Worm (Caenorhabditis elegans): ENCODE data around the gene skpo-3.

Gene skpo-3

DNA sequence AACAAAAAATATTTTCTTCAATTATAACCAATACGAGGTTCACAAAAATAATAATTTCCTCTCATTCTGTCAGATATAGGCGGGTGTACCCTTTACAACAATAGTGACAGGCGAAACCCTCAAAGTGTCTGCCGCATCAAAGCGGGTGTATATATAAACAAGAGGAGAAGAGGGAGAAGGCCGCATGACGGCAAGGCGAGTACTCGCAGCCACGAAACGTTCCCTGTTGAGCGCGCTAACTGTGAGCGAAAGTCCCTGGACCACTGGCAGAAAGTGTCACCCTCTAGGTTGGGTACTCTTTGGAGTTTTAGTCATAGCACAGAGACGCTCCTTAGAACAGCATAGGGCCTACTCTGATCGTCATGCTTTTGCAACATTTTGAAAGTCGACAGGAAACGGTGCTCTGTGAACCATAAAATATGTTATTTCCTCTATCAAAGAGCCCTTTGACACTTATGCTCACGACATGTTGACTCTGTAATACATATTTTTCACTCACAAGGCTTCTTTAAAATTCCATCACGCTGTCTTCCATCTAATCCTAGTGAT, 45.6 kb upstream of the skpo-3 start, which contains the start of gene pcrg-1 (continued):
- peak; percentile 83 for TF ChIP-seq ekl-4 (GFP tag; IDR thresholded peaks at IDR 0.05)
- peak; percentile 87 for TF ChIP-seq tbp1 (GFP tag; optimal IDR thresholded peaks at IDR 0.05)
- TF ChIP-seq attf-5 (GFP tag; optimal IDR thresholded peaks at IDR 0.05) = peak; percentile 70
- no peak for TF ChIP-seq Y79H2A.3 (GFP tag; conservative IDR thresholded peaks at IDR 0.05)
- TF ChIP-seq cebp-1 (GFP tag; IDR thresholded peaks at IDR 0.05) = peak; percentile 22; the same call in 1 of the 2 replicates
- no peak for TF ChIP-seq cebp-1 (tag; optimal IDR thresholded peaks at IDR 0.05)
- TF ChIP-seq sptf-2 (GFP tag; optimal IDR thresholded peaks at IDR 0.05) = peak; percentile 82
- no peak for TF ChIP-seq zfh-2 (GFP tag; conservative IDR thresholded peaks at IDR 0.05)
- 0 out of 2 replicates have a peak, but pooled peaks have one; percentile 65 for TF ChIP-seq nfya-2 (GFP tag; IDR thresholded peaks at IDR 0.05)
- peak; percentile 84 for TF ChIP-seq nfyb-1 (GFP tag; IDR thresholded peaks at IDR 0.05)
- peak; percentile 82; the same call in 1 of the 2 replicates for TF ChIP-seq Y56A3A.18 (GFP tag; IDR thresholded peaks at IDR 0.05)
- peak; percentile 91 for TF ChIP-seq die-1 (tag; optimal IDR thresholded peaks at IDR 0.05)
- peak; percentile 51; the same call in 1 of the 2 replicates for TF ChIP-seq Y95B8A.8 (GFP tag; IDR thresholded peaks at IDR 0.05)
- no peak for TF ChIP-seq pha-4 (tag; optimal IDR thresholded peaks at IDR 0.05)
- peak; percentile 80 for TF ChIP-seq mxl-1 (tag; optimal IDR thresholded peaks at IDR 0.05)
- TF ChIP-seq lin-35 (GFP tag; optimal IDR thresholded peaks at IDR 0.05) = peak in 1 of 3 experiments; percentile 59
- peak; percentile 70 for TF ChIP-seq lsl-1 (GFP tag; optimal IDR thresholded peaks at IDR 0.05)
- peak; percentile 89 for TF ChIP-seq ceh-79 (tag; optimal IDR thresholded peaks at IDR 0.05)
- peak; percentile 78 for TF ChIP-seq D2030.7 (GFP tag; IDR thresholded peaks at IDR 0.05)
- TF ChIP-seq hmg-20 (GFP tag; IDR thresholded peaks at IDR 0.05) = peak; percentile 61; the same call in 1 of the 2 replicates
- peak; percentile 76 for TF ChIP-seq lin-54 (GFP tag; optimal IDR thresholded peaks at IDR 0.05)
- no peak for TF ChIP-seq B0019.2 (GFP tag; conservative IDR thresholded peaks at IDR 0.05)
- TF ChIP-seq nhr-90 (tag; optimal IDR thresholded peaks at IDR 0.05) = peak; percentile 90
- TF ChIP-seq snpc-4 (GFP tag; optimal IDR thresholded peaks at IDR 0.05) = peak; percentile 96
- TF ChIP-seq snpc-4 (tag; optimal IDR thresholded peaks at IDR 0.05) = peak; percentile 97 to 99 (median 98)
- peak; percentile 58; the same call in 1 of the 2 replicates for TF ChIP-seq egrh-3 (GFP tag; IDR thresholded peaks at IDR 0.05)
- TF ChIP-seq sea-2 (GFP tag; IDR thresholded peaks at IDR 0.05) = peak; percentile 72; the same call in 1 of the 2 replicates
- peak; percentile 28 for TF ChIP-seq sdz-38 (tag; optimal IDR thresholded peaks at IDR 0.05)
- peak; percentile 90 for TF ChIP-seq snpc-3.4 (tag; optimal IDR thresholded peaks at IDR 0.05)
- TF ChIP-seq ztf-18 (tag; optimal IDR thresholded peaks at IDR 0.05) = peak; percentile 84
- peak; percentile 48; the same call in 1 of the 2 replicates for TF ChIP-seq F33H1.4 (GFP tag; IDR thresholded peaks at IDR 0.05)
- no peak for TF ChIP-seq nfya-1 (tag; optimal IDR thresholded peaks at IDR 0.05; ENCODE audit: borderline replicate concordance, insufficient read depth)
- peak; percentile 64 for TF ChIP-seq attf-3 (GFP tag; conservative IDR thresholded peaks at IDR 0.05)
- 0 out of 2 replicates have a peak, but pooled peaks have one; percentile 35 for TF ChIP-seq nhr-120 (GFP tag; IDR thresholded peaks at IDR 0.05)
- TF ChIP-seq aptf-3 (GFP tag; IDR thresholded peaks at IDR 0.05) = 0 out of 2 replicates have a peak, but pooled peaks have one; percentile 73
- TF ChIP-seq C17E4.6 (GFP tag; IDR thresholded peaks at IDR 0.05) = peak; percentile 77
- TF ChIP-seq fkh-3 (tag; optimal IDR thresholded peaks at IDR 0.05) = peak; percentile 68
- TF ChIP-seq let-607 (tag; optimal IDR thresholded peaks at IDR 0.05) = peak; percentile 40 to 43
- peak; percentile 61 for TF ChIP-seq nhr-27 (tag; optimal IDR thresholded peaks at IDR 0.05)
- peak; percentile 20 for TF ChIP-seq ztf-3 (GFP tag; optimal IDR thresholded peaks at IDR 0.05)
- TF ChIP-seq hlh-26 (GFP tag; conservative IDR thresholded peaks at IDR 0.05) = peak; percentile 76; the same call in 1 of the 2 replicates
- peak; percentile 47; the same call in 1 of the 2 replicates for TF ChIP-seq ztf-6 (GFP tag; IDR thresholded peaks at IDR 0.05)
- TF ChIP-seq dox-1 (GFP tag; IDR thresholded peaks at IDR 0.05) = peak; percentile 90
- no peak for TF ChIP-seq gei-17 (GFP tag; optimal IDR thresholded peaks at IDR 0.05)
- peak; percentile 80 for TF ChIP-seq Y53G8AR.9 (GFP tag; conservative IDR thresholded peaks at IDR 0.05)
- peak; percentile 89 for TF ChIP-seq dpff-1 (tag; optimal IDR thresholded peaks at IDR 0.05)
- peak; percentile 63; the same call in 1 of the 2 replicates for TF ChIP-seq K11D2.4 (GFP tag; IDR thresholded peaks at IDR 0.05)

Measured in whole organism, young adult.